Fruit fly (Drosophila melanogaster): ENCODE measurements around the gene aust.

The aust gene

dm6 chr2L:9223266-9223665 is 27.6 kb downstream of the aust start:
- TF ChIP-seq Vsx2 (GFP tag; optimal IDR thresholded peaks at IDR 0.05; ENCODE audit: partially characterized antibody): no peak
- peak; percentile 24 for TF ChIP-seq psq (GFP tag; optimal IDR thresholded peaks at IDR 0.05)

- TF ChIP-seq Rel (GFP tag; optimal IDR thresholded peaks at IDR 0.05) (no peak), Rel (tag; optimal IDR thresholded peaks at IDR 0.05) (peak; percentile 23), CG32264 (GFP tag; optimal IDR thresholded peaks at IDR 0.05) (no peak)
Measured at dm6 chr2L:9215899-9216298, 34.9 kb downstream of the aust start.

- no peak for TF ChIP-seq ey (GFP tag; optimal IDR thresholded peaks at IDR 0.05)
- no peak for TF ChIP-seq OdsH (GFP tag; optimal IDR thresholded peaks at IDR 0.05)
- TF ChIP-seq lola (GFP tag; optimal IDR thresholded peaks at IDR 0.05): no peak
- peak; percentile 62 for TF ChIP-seq Dif (GFP tag; optimal IDR thresholded peaks at IDR 0.05; ENCODE audit: partially characterized antibody)
- TF ChIP-seq Vsx2 (GFP tag; optimal IDR thresholded peaks at IDR 0.05; ENCODE audit: partially characterized antibody): peak; percentile 88
- TF ChIP-seq Rel (GFP tag; optimal IDR thresholded peaks at IDR 0.05): no peak
- TF ChIP-seq Rel (tag; optimal IDR thresholded peaks at IDR 0.05): peak; percentile 37
Measured at dm6 chr2L:9213626-9214025, 37.2 kb downstream of the aust start.

DNA sequence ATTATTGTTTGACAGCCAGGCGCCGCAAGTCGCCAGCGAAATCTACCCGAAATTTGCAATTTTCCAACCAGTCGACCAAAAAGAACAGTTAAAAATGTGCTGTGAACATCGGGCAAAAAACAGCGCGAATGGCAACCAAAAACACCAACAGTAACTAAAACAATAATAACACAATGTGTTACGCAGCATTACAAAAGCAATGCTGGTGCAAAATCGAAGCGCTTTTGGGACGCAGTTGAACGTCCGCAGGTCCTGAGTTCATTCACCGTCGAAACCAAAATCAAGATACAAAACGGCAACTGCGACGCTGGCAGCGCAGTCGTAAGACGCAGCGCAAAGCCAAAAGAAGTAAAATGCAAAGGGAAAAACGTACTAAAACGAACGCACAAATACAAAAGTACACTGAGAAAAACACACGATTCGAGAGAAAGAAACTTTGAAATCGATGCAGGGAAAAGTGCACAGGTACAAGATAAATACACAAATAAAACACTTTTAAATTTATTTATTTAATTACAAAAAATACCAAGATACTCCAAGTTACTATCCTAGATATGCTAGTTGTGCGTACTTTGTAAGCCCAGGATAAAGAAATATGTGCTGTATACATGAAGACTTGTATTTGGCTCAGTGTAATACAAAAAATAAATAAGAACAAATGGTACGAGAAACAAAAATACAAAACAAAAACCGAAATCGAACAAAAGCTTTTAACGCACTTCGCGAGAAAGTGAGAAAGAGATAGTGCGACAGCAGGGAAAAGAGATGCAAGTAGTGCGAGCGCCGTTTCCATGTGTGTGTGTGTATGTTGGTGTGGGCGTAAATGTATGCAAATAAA is 39.8 kb downstream of the aust start:
- peak; percentile 18 for TF ChIP-seq GATAd (GFP tag; optimal IDR thresholded peaks at IDR 0.05)
- TF ChIP-seq Abd-B (GFP tag; optimal IDR thresholded peaks at IDR 0.05): no peak
- peak; percentile 7 for TF ChIP-seq Mio (GFP tag; optimal IDR thresholded peaks at IDR 0.05)
- TF ChIP-seq sv (GFP tag; optimal IDR thresholded peaks at IDR 0.05): peak; percentile 6
- TF ChIP-seq Sp1 (GFP tag; optimal IDR thresholded peaks at IDR 0.05): peak; percentile 96
- peak; percentile 95 for TF ChIP-seq OdsH (GFP tag; optimal IDR thresholded peaks at IDR 0.05)
- peak; percentile 91 for TF ChIP-seq Rel (GFP tag; optimal IDR thresholded peaks at IDR 0.05)
- TF ChIP-seq Rel (tag; optimal IDR thresholded peaks at IDR 0.05): peak; percentile 84
- TF ChIP-seq Hr78 (GFP tag; optimal IDR thresholded peaks at IDR 0.05): no peak
- TF ChIP-seq CG9705 (GFP tag; optimal IDR thresholded peaks at IDR 0.05): peak; percentile 93
- peak; percentile 61 for TF ChIP-seq ey (GFP tag; optimal IDR thresholded peaks at IDR 0.05)
- TF ChIP-seq Jra (GFP tag; optimal IDR thresholded peaks at IDR 0.05): peak; percentile 77
- peak; percentile 80 for TF ChIP-seq fru (GFP tag; optimal IDR thresholded peaks at IDR 0.05)
- no peak for TF ChIP-seq CrebA (GFP tag; optimal IDR thresholded peaks at IDR 0.05; ENCODE audit: borderline replicate concordance)
- TF ChIP-seq foxo (GFP tag; optimal IDR thresholded peaks at IDR 0.05): peak in 1 of 2 experiments; percentile 90
- TF ChIP-seq lola (GFP tag; optimal IDR thresholded peaks at IDR 0.05): no peak
- TF ChIP-seq sage (GFP tag; optimal IDR thresholded peaks at IDR 0.05): peak; percentile 91
- TF ChIP-seq h (GFP tag; optimal IDR thresholded peaks at IDR 0.05): peak; percentile 96
- TF ChIP-seq N (GFP tag; optimal IDR thresholded peaks at IDR 0.05): no peak
- no peak for TF ChIP-seq dl (GFP tag; optimal IDR thresholded peaks at IDR 0.05; ENCODE audit: insufficient read depth in 1 of 2, partially characterized antibody in 2 of 2)
- no peak for TF ChIP-seq Myc (optimal IDR thresholded peaks at IDR 0.05)
- no peak for TF ChIP-seq Dif (GFP tag; optimal IDR thresholded peaks at IDR 0.05; ENCODE audit: partially characterized antibody)
- peak; percentile 64 for TF ChIP-seq dsf (GFP tag; optimal IDR thresholded peaks at IDR 0.05; ENCODE audit: borderline replicate concordance)
- no peak for TF ChIP-seq Hr83 (GFP tag; optimal IDR thresholded peaks at IDR 0.05; ENCODE audit: poor library complexity, severe bottlenecking)
- TF ChIP-seq br (GFP tag; optimal IDR thresholded peaks at IDR 0.05): peak; percentile 91
- peak; percentile 94 for TF ChIP-seq rgr (GFP tag; optimal IDR thresholded peaks at IDR 0.05)
- peak; percentile 78 for TF ChIP-seq CG32264 (GFP tag; optimal IDR thresholded peaks at IDR 0.05)
- peak; percentile 95 for TF ChIP-seq dmrt93B (GFP tag; optimal IDR thresholded peaks at IDR 0.05)
- TF ChIP-seq HLH106 (tag; optimal IDR thresholded peaks at IDR 0.05): peak; percentile 98
- peak; percentile 17 for TF ChIP-seq Dfd (GFP tag; optimal IDR thresholded peaks at IDR 0.05)
- TF ChIP-seq Hnf4 (GFP tag; optimal IDR thresholded peaks at IDR 0.05): peak; percentile 87
- TF ChIP-seq jim (GFP tag; optimal IDR thresholded peaks at IDR 0.05): no peak
- peak; percentile 97 for TF ChIP-seq tai (GFP tag; optimal IDR thresholded peaks at IDR 0.05)
- TF ChIP-seq Vsx2 (GFP tag; optimal IDR thresholded peaks at IDR 0.05; ENCODE audit: partially characterized antibody): no peak
- peak; percentile 24 for TF ChIP-seq brk (GFP tag; optimal IDR thresholded peaks at IDR 0.05)
- peak; percentile 85 for TF ChIP-seq woc (GFP tag; optimal IDR thresholded peaks at IDR 0.05)
- TF ChIP-seq psq (GFP tag; optimal IDR thresholded peaks at IDR 0.05): peak; percentile 96
